Worm (Caenorhabditis elegans) whole organism, L4 larva: ENCODE data around the gene mai-1.

Source experiments
- D1046.2 ChIP-seq: fragments of 200-800 bp; sonication (Bioruptor generic); IDR thresholded peaks from 2 replicates; pipeline ENCODE4 v1.3.6; 2022; ENCODE audit warnings: missing genetic modification characterization, missing compliant biosample characterization
- T26A8.4 ChIP-seq: fragments of 200-800 bp; sonication (Bioruptor generic); IDR thresholded peaks from 2 replicates; pipeline ENCODE4 v1.3.6; 2022; ENCODE audit warnings: missing genetic modification characterization, missing compliant biosample characterization
- Y105C5A.15 ChIP-seq: fragments of 200-800 bp; sonication (Bioruptor generic); IDR thresholded peaks from 2 replicates; pipeline ENCODE4 v1.3.6; 2022; ENCODE audit warnings: missing genetic modification characterization, missing compliant biosample characterization
- Y48G9A.11 ChIP-seq: fragments of 200-800 bp; sonication (Bioruptor generic); IDR thresholded peaks from 2 replicates; pipeline ENCODE4 v1.3.6; 2022; ENCODE audit warnings: missing genetic modification reagents, missing genetic modification characterization, missing compliant biosample characterization
- ZK337.2 ChIP-seq: fragments of 200-800 bp; sonication (Bioruptor generic); IDR thresholded peaks from 2 replicates; pipeline ENCODE4 v1.3.6; 2022; ENCODE audit warnings: missing genetic modification reagents, missing genetic modification characterization, missing compliant biosample characterization
- aha-1 ChIP-seq: fragments of 150-350 bp; peaks from one replicate; lab custom pipeline; 2014; ENCODE audit warnings: missing biosample characterization, missing genetic modification characterization
- aly-2 ChIP-seq: sonication (generic microtip); optimal IDR thresholded peaks from 2 replicates; lab custom pipeline; 2018; ENCODE audit warnings: missing biosample characterization, missing genetic modification characterization
- ama-1 ChIP-seq: fragments of 150-350 bp; optimal IDR thresholded peaks from 2 replicates; lab custom pipeline; 2014; ENCODE audit warnings: inconsistent platforms, mixed read lengths
- arid-1 ChIP-seq: fragments of 200-800 bp; sonication (Bioruptor generic); conservative IDR thresholded peaks from 2 replicates; pipeline ENCODE4 v1.3.6; 2022; ENCODE audit warnings: missing genetic modification reagents, missing genetic modification characterization, missing compliant biosample characterization
- ceh-20 ChIP-seq: fragments of 200-800 bp; sonication (Bioruptor generic); IDR thresholded peaks from 2 replicates; pipeline ENCODE4 v1.3.6; 2022; ENCODE audit warnings: missing genetic modification reagents, missing genetic modification characterization, missing compliant biosample characterization
- ceh-82 ChIP-seq: sonication (generic microtip); optimal IDR thresholded peaks from 2 replicates; lab custom pipeline; 2017; ENCODE audit warnings: missing biosample characterization, missing genetic modification characterization
- daf-16 ChIP-seq, 3 experiments: sonication (generic microtip); optimal IDR thresholded peaks; 2 replicates each; lab custom pipeline; 2016 to 2017; ENCODE audit warnings: missing genetic modification characterization in 3 of 3, missing genetic modification reagents in 3 of 3, mild to moderate bottlenecking in 2 of 3, missing compliant biosample characterization in 2 of 3, missing biosample characterization in 1 of 3, moderate library complexity in 1 of 3
- dmd-6 ChIP-seq: fragments of 200-800 bp; sonication (Bioruptor generic); IDR thresholded peaks from 2 replicates; pipeline ENCODE4 v1.3.6; 2022; ENCODE audit warnings: missing genetic modification reagents, missing genetic modification characterization, missing compliant biosample characterization
- dmd-8 ChIP-seq: fragments of 200-800 bp; sonication (Bioruptor generic); IDR thresholded peaks from 2 replicates; pipeline ENCODE4 v1.3.6; 2022; ENCODE audit warnings: missing genetic modification characterization, missing compliant biosample characterization
- dve-1 ChIP-seq: sonication (generic microtip); optimal IDR thresholded peaks from 2 replicates; lab custom pipeline; 2017; ENCODE audit warnings: antibody characterized with exemption, mild to moderate bottlenecking, missing genetic modification characterization, missing compliant biosample characterization; ENCODE audit not compliant: insufficient read depth
- egl-43 ChIP-seq: fragments of 200-800 bp; sonication (Bioruptor generic); IDR thresholded peaks from 2 replicates; pipeline ENCODE4 v1.3.6; 2022; ENCODE audit warnings: missing genetic modification reagents, missing genetic modification characterization, missing compliant biosample characterization
- fos-1 ChIP-seq: fragments of 150-350 bp; optimal IDR thresholded peaks from 2 replicates; lab custom pipeline; 2014; ENCODE audit warnings: missing biosample characterization, missing genetic modification characterization
- hmg-1.1 ChIP-seq: fragments of 200-800 bp; sonication (Bioruptor generic); IDR thresholded peaks from 2 replicates; pipeline ENCODE4 v1.3.6; 2022; ENCODE audit warnings: missing genetic modification reagents, missing genetic modification characterization, missing compliant biosample characterization
- lin-29 ChIP-seq: fragments of 200-800 bp; sonication (Bioruptor generic); IDR thresholded peaks from 2 replicates; pipeline ENCODE4 v1.3.6; 2022; ENCODE audit warnings: missing genetic modification reagents, missing genetic modification characterization, missing compliant biosample characterization
- lin-38 ChIP-seq: fragments of 200-800 bp; sonication (Bioruptor generic); IDR thresholded peaks from 2 replicates; pipeline ENCODE4 v1.3.6; 2022; ENCODE audit warnings: missing genetic modification reagents, missing genetic modification characterization, missing compliant biosample characterization
- lsy-2 ChIP-seq, 2 experiments: fragments of 150-350 bp in 1 of 2; sonication (generic microtip) in 1 of 2; optimal IDR thresholded peaks; 2 replicates each; lab custom pipeline; 2014 to 2017; ENCODE audit warnings: missing biosample characterization in 2 of 2, missing genetic modification characterization in 2 of 2
- madf-5 ChIP-seq, 2 experiments: fragments of 200-800 bp; sonication (Bioruptor generic); IDR thresholded peaks; 2 replicates each; pipeline ENCODE4 v1.3.6; 2022; ENCODE audit warnings: missing compliant biosample characterization in 2 of 2, missing genetic modification characterization in 2 of 2
- madf-9 ChIP-seq: fragments of 200-800 bp; sonication (Bioruptor generic); conservative IDR thresholded peaks from 2 replicates; pipeline ENCODE4 v1.3.6; 2022; ENCODE audit warnings: missing genetic modification reagents, missing genetic modification characterization, missing compliant biosample characterization
- mdt-29 ChIP-seq: fragments of 200-800 bp; sonication (Bioruptor generic); IDR thresholded peaks from 2 replicates; pipeline ENCODE4 v1.3.6; 2022; ENCODE audit warnings: missing genetic modification reagents, missing genetic modification characterization, missing compliant biosample characterization
- mep-1 ChIP-seq: fragments of 150-350 bp; sonication (generic microtip); optimal IDR thresholded peaks from 3 replicates; lab custom pipeline; 2014; ENCODE audit warnings: missing biosample characterization, missing genetic modification characterization
- mxl-3 ChIP-seq: fragments of 200-800 bp; sonication (Bioruptor generic); optimal IDR thresholded peaks from 2 replicates; lab custom pipeline; 2018; ENCODE audit warnings: mild to moderate bottlenecking, missing genetic modification characterization, missing compliant biosample characterization
- nhr-102 ChIP-seq: sonication (generic microtip); optimal IDR thresholded peaks from 2 replicates; lab custom pipeline; 2016; ENCODE audit warnings: mild to moderate bottlenecking, missing genetic modification characterization, moderate library complexity, missing compliant biosample characterization
- nhr-11 ChIP-seq: fragments of 150-350 bp; optimal IDR thresholded peaks from 2 replicates; lab custom pipeline; 2014; ENCODE audit warnings: missing biosample characterization, missing genetic modification characterization
- nhr-41 ChIP-seq: fragments of 200-800 bp; sonication (Bioruptor generic); IDR thresholded peaks from 2 replicates; pipeline ENCODE4 v1.3.6; 2022; ENCODE audit warnings: missing genetic modification reagents, missing genetic modification characterization, missing compliant biosample characterization
- nhr-76 ChIP-seq: fragments of 150-350 bp; optimal IDR thresholded peaks from 2 replicates; lab custom pipeline; 2014; ENCODE audit warnings: missing biosample characterization, missing genetic modification characterization
- pha-4 ChIP-seq, 2 experiments: fragments of 150-350 bp in 1 of 2; fragments of 200-800 bp in 1 of 2; sonication (Bioruptor generic) in 1 of 2; IDR thresholded peaks in 1 of 2; optimal IDR thresholded peaks in 1 of 2; 2 replicates each; pipeline versions ENCODE4 v1.3.6 to Lab custom; 2014 to 2022; ENCODE audit warnings: missing genetic modification characterization in 2 of 2, missing genetic modification reagents in 2 of 2, missing biosample characterization in 1 of 2, missing compliant biosample characterization in 1 of 2
- set-16 ChIP-seq: fragments of 200-800 bp; sonication (Bioruptor generic); IDR thresholded peaks from 2 replicates; pipeline ENCODE4 v1.3.6; 2022; ENCODE audit warnings: missing genetic modification reagents, missing genetic modification characterization, missing compliant biosample characterization
- spr-1 ChIP-seq: sonication (generic microtip); optimal IDR thresholded peaks from 2 replicates; lab custom pipeline; 2016; ENCODE audit warnings: mild to moderate bottlenecking, missing genetic modification characterization, missing compliant biosample characterization
- spr-3 ChIP-seq: fragments of 200-800 bp; sonication (Bioruptor generic); optimal IDR thresholded peaks from 2 replicates; lab custom pipeline; 2018; ENCODE audit warnings: mild to moderate bottlenecking, missing genetic modification characterization, missing compliant biosample characterization
- tra-1 ChIP-seq: fragments of 200-800 bp; sonication (Bioruptor generic); IDR thresholded peaks from 2 replicates; pipeline ENCODE4 v1.3.6; 2022; ENCODE audit warnings: missing genetic modification reagents, missing genetic modification characterization, missing compliant biosample characterization
- unc-130 ChIP-seq: sonication (generic microtip); optimal IDR thresholded peaks from 2 replicates; lab custom pipeline; 2016; ENCODE audit warnings: missing genetic modification reagents, missing genetic modification characterization, missing compliant biosample characterization
- unc-39 ChIP-seq: sonication (generic microtip); optimal IDR thresholded peaks from 2 replicates; lab custom pipeline; 2017; ENCODE audit warnings: missing biosample characterization, missing genetic modification characterization
- unc-62 ChIP-seq, 3 experiments: fragments of 150-350 bp in 1 of 3; sonication (generic microtip); optimal IDR thresholded peaks in 2 of 3; peaks in 1 of 3; 1 replicate in 1 of 3; 2 replicates in 2 of 3; lab custom pipeline; 2014 to 2017; ENCODE audit warnings: missing biosample characterization in 3 of 3, missing genetic modification characterization in 3 of 3, missing genetic modification reagents in 3 of 3, missing genotype in 1 of 3
- zfp-3 ChIP-seq: fragments of 200-800 bp; sonication (Bioruptor generic); conservative IDR thresholded peaks from 2 replicates; pipeline ENCODE4 v1.3.6; 2022; ENCODE audit warnings: missing genetic modification reagents, missing genetic modification characterization, missing compliant biosample characterization

The mai-1 gene

DNA sequence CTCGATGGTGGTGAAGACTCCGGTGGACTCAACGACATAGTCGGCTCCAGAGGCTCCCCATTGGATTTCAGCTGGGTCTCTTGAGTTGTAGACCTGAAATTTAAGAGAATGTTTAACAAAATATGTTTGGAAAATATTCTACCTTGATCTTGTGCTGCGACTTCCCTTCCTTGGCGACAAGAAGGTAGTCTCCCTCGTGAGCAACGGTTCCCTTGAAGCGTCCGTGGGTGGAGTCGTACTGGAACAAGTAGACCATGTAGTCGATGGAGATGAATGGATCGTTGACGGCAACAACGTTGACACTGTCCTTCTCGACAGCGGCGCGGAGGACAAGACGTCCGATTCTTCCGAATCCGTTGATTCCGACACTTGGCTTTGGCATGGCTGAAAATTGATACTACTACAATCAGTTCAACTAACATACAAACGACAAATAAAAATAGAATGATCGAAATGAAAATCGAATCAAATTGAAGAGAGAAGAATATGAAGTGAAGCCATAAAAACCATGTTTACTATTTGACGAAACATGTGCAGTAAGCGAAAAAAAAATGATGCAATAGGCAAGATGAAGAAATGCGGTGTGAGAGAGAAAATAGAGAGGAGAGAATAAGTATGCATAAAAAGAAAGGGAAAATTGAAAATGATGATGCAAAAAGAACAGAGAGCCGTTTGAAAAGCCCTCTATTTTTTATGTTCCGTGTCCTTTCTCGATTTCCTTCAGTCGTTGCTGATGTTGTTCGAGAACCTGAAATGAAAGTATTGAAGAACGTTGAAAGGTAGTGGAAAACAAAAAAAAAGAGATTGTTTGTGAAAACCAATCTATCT, 1.9 kb downstream of the mai-1 start, which contains the start of gene gpd-2 (continued):
- TF ChIP-seq ama-1 (lab: Kevin White, UChicago): no peak
- no peak for TF ChIP-seq unc-39
- TF ChIP-seq zfp-3 (GFP tag; lab: Robert Waterston, UW): peak; percentile 81; the same call in 1 of the 2 replicates

ce11 chrX:3113693-3114092, 2.7 kb downstream of the mai-1 start:
- TF ChIP-seq dmd-8 (GFP tag; lab: Robert Waterston, UW) (0 out of 2 replicates have a peak, but pooled peaks have one; percentile 34), ceh-20 (GFP tag; lab: Robert Waterston, UW) (peak; percentile 14; the same call in 1 of the 2 replicates), T26A8.4 (GFP tag; lab: Robert Waterston, UW) (peak; percentile 5; the same call in 1 of the 2 replicates), tra-1 (GFP tag; lab: Robert Waterston, UW) (peak; percentile 38; the same call in 1 of the 2 replicates), set-16 (GFP tag; lab: Robert Waterston, UW) (peak; percentile 60), zfp-3 (GFP tag; lab: Robert Waterston, UW) (peak; percentile 28), egl-43 (0 out of 2 replicates have a peak, but pooled peaks have one; percentile 34), mdt-29 (GFP tag; lab: Robert Waterston, UW) (peak; percentile 21; the same call in 1 of the 2 replicates), aha-1 (peak; percentile 62)
- TF ChIP-seq, all 104 proteins: peak for 9; not testable (repeated sequence) for 95

DNA sequence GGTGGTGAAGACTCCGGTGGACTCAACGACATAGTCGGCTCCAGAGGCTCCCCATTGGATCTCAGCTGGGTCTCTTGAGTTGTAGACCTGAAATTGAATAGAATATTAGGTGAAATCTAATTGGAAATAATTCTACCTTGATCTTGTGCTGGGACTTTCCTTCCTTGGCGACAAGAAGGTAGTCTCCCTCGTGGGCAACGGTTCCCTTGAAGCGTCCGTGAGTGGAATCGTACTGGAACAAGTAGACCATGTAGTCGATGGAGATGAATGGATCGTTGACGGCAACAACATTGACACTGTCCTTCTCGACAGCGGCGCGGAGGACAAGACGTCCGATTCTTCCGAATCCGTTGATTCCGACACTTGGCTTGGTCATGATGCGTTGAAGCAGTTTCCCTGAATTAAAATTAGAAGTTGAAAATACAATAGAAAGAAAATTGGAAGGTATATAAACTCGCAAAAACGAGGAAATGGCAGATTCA, 3.4 kb downstream of the mai-1 start, which contains the start of gene gpd-3:
Gene gpd-3 (minus strand): TSS at position 396 of the 482 bp plus-strand sequence.
- TF ChIP-seq fos-1 (tag; lab: Kevin White, UChicago) (no peak), daf-16 (GFP tag; optimal IDR thresholded peaks at IDR 0.05; lab: Kevin White, UChicago) (no peak), daf-16 (tag; optimal IDR thresholded peaks at IDR 0.05; lab: Kevin White, UChicago) (peak; percentile 41), D1046.2 (no peak), Y48G9A.11 (no peak), aha-1 (peak; percentile 60), ceh-20 (GFP tag; lab: Robert Waterston, UW) (no peak), tra-1 (GFP tag; lab: Robert Waterston, UW) (peak; percentile 34; the same call in 1 of the 2 replicates), ama-1 (lab: Kevin White, UChicago) (peak; percentile 92), mxl-3 (no peak), nhr-41 (GFP tag; lab: Robert Waterston, UW) (no peak; the same call in 1 of the 2 replicates), mep-1 (tag; lab: Kevin White, UChicago) (peak; percentile 60), unc-130 (GFP tag; lab: Kevin White, UChicago) (no peak), dmd-6 (GFP tag; lab: Robert Waterston, UW) (peak; percentile 28; the same call in 1 of the 2 replicates), hmg-1.1 (GFP tag; lab: Robert Waterston, UW) (peak; percentile 41; the same call in 1 of the 2 replicates), ZK337.2 (GFP tag; lab: Robert Waterston, UW) (no peak), T26A8.4 (GFP tag; lab: Robert Waterston, UW) (peak; percentile 75), egl-43 (0 out of 2 replicates have a peak, but pooled peaks have one; percentile 59), unc-62 (GFP tag; optimal IDR thresholded peaks at IDR 0.05 in 1 of 2; lab: Kevin White, UChicago) (no peak), unc-62 (tag; optimal IDR thresholded peaks at IDR 0.05; lab: Kevin White, UChicago) (no peak), lin-38 (GFP tag; lab: Robert Waterston, UW) (peak; percentile 43), dve-1 (tag; lab: Kevin White, UChicago) (no peak), pha-4 (GFP tag; IDR thresholded peaks at IDR 0.05; lab: Robert Waterston, UW) (no peak; the same call in 1 of the 2 replicates), pha-4 (tag; optimal IDR thresholded peaks at IDR 0.05; lab: Kevin White, UChicago) (no peak), arid-1 (GFP tag; lab: Robert Waterston, UW) (peak; percentile 27; the same call in 1 of the 2 replicates), aly-2 (tag; lab: Kevin White, UChicago) (no peak), nhr-11 (tag; lab: Kevin White, UChicago) (no peak), dmd-8 (GFP tag; lab: Robert Waterston, UW) (peak; percentile 27; the same call in 1 of the 2 replicates), ceh-82 (tag; lab: Kevin White, UChicago) (no peak), Y105C5A.15 (GFP tag; lab: Robert Waterston, UW) (no peak), zfp-3 (GFP tag; lab: Robert Waterston, UW) (peak; percentile 89), spr-3 (GFP tag; lab: Kevin White, UChicago) (no peak), lin-29 (0 out of 2 replicates have a peak, but pooled peaks have one; percentile 27), madf-9 (GFP tag; lab: Robert Waterston, UW) (0 out of 2 replicates have a peak, but pooled peaks have one; percentile 7), lsy-2 (tag; optimal IDR thresholded peaks at IDR 0.05; lab: Kevin White, UChicago) (no peak), nhr-102 (tag; lab: Kevin White, UChicago) (peak; percentile 23), nhr-76 (tag; lab: Kevin White, UChicago) (no peak), madf-5 (GFP tag; IDR thresholded peaks at IDR 0.05; lab: Robert Waterston, UW) (no peak; a peak in 1 of 4 replicates), spr-1 (no peak)
